Worm (Caenorhabditis elegans): ENCODE results near the gene fbxa-111.

ce11 chrV:16973338-16973737, 23.8 kb upstream of the fbxa-111 start:
- TF ChIP-seq ceh-45 (GFP tag; IDR thresholded peaks at IDR 0.05) (no peak), gmeb-2 (tag; optimal IDR thresholded peaks at IDR 0.05) (no peak), pqm-1 (tag; optimal IDR thresholded peaks at IDR 0.05) (no peak), rnt-1 (tag; optimal IDR thresholded peaks at IDR 0.05) (no peak), Y22D7AL.16 (tag; optimal IDR thresholded peaks at IDR 0.05) (no peak), sox-2 (GFP tag; IDR thresholded peaks at IDR 0.05) (no peak), fkh-10 (GFP tag; optimal IDR thresholded peaks at IDR 0.05) (no peak), ceh-18 (tag; optimal IDR thresholded peaks at IDR 0.05) (no peak), nhr-232 (tag; optimal IDR thresholded peaks at IDR 0.05) (no peak), elt-2 (tag; optimal IDR thresholded peaks at IDR 0.05) (no peak)
